Fruit fly (Drosophila melanogaster): ENCODE measurements around the gene CG16956.

- TF ChIP-seq Dll (optimal IDR thresholded peaks at IDR 0.05), result no peak
- TF ChIP-seq psq (optimal IDR thresholded peaks at IDR 0.05), result no peak
- TF ChIP-seq pan (optimal IDR thresholded peaks at IDR 0.05), result no peak
- no peak for TF ChIP-seq CG8478 (optimal IDR thresholded peaks at IDR 0.05)
Observed at dm6 chr2L:13436791-13437190, 22.4 kb upstream of the CG16956 start.

Data from whole organism.